Worm (Caenorhabditis elegans) whole organism, L3 larva: ENCODE results near the gene nhr-108.

ENCODE experiments used
- elt-1 ChIP-seq: fragments of 150-350 bp; optimal IDR thresholded peaks from 2 replicates; lab custom pipeline; 2014; ENCODE audit warnings: missing biosample characterization, missing genetic modification characterization
- unc-62 ChIP-seq: fragments of 150-350 bp; sonication (generic microtip); optimal IDR thresholded peaks from 4 replicates; lab custom pipeline; 2014; ENCODE audit warnings: missing biosample characterization, missing genetic modification reagents, missing genetic modification characterization

- TF ChIP-seq unc-62, result no peak
- no peak for TF ChIP-seq elt-1 (tag; lab: Kevin White, UChicago)
These were observed 48.2 kb upstream of the nhr-108 start, which contains the start of gene sru-23 for ce11 chrV:15972484-15972883.
